Fruit fly (Drosophila melanogaster) whole organism, embryonic: Measurements from ENCODE around the gene PIG-Wb.

Experiments used
- Adf1 ChIP-seq: fragments of 200-800 bp; sonication (Bioruptor generic); IDR thresholded peaks from 2 replicates; pipeline ENCODE4 v1.3.6; 2022; ENCODE audit warnings: missing biosample characterization, missing genetic modification characterization
- Aef1 ChIP-seq: fragments of 200-800 bp; sonication (Bioruptor generic); IDR thresholded peaks from 3 replicates; pipeline ENCODE4 v1.3.6; 2022; ENCODE audit warnings: missing biosample characterization, missing genetic modification characterization
- Asciz ChIP-seq: fragments of 200-800 bp; sonication (Bioruptor generic); optimal IDR thresholded peaks from 2 replicates; lab custom pipeline; 2017; ENCODE audit warnings: missing biosample characterization, mild to moderate bottlenecking, missing genetic modification characterization, missing genetic modification reagents
- Bteb2 ChIP-seq: fragments of 200-800 bp; sonication (Bioruptor generic); optimal IDR thresholded peaks from 2 replicates; lab custom pipeline; 2016; ENCODE audit warnings: missing biosample characterization, missing genetic modification characterization
- CG10366 ChIP-seq: fragments of 200-800 bp; sonication (Bioruptor generic); IDR thresholded peaks from 2 replicates; pipeline ENCODE4 v1.3.6; 2022; ENCODE audit warnings: missing biosample characterization, missing genetic modification characterization
- CG10431 ChIP-seq: fragments of 200-800 bp; sonication (Bioruptor generic); optimal IDR thresholded peaks from 3 replicates; lab custom pipeline; 2018; ENCODE audit warnings: missing biosample characterization, mild to moderate bottlenecking, missing genetic modification characterization
- CG10654 ChIP-seq: fragments of 200-800 bp; sonication (Bioruptor generic); optimal IDR thresholded peaks from 2 replicates; lab custom pipeline; 2016; ENCODE audit warnings: missing biosample characterization, missing genetic modification characterization
- CG12659 ChIP-seq: fragments of 200-800 bp; sonication (Bioruptor generic); optimal IDR thresholded peaks from 3 replicates; lab custom pipeline; 2017; ENCODE audit warnings: mild to moderate bottlenecking, missing biosample characterization, missing genetic modification reagents, missing genetic modification characterization
- CG13775 ChIP-seq: fragments of 200-800 bp; sonication (Bioruptor generic); optimal IDR thresholded peaks from 3 replicates; lab custom pipeline; 2017; ENCODE audit warnings: missing biosample characterization, mild to moderate bottlenecking, missing genetic modification characterization
- CG13894 ChIP-seq: fragments of 200-800 bp; sonication (Bioruptor generic); optimal IDR thresholded peaks from 3 replicates; lab custom pipeline; 2018; ENCODE audit warnings: missing biosample characterization, mild to moderate bottlenecking, missing genetic modification characterization, moderate library complexity
- CG18599 ChIP-seq: fragments of 200-800 bp; sonication (Bioruptor generic); optimal IDR thresholded peaks from 3 replicates; lab custom pipeline; 2017; ENCODE audit warnings: missing biosample characterization, missing genetic modification characterization, mild to moderate bottlenecking, moderate library complexity, missing genetic modification reagents
- CG2199 ChIP-seq: fragments of 200-800 bp; sonication (Bioruptor generic); IDR thresholded peaks from 3 replicates; pipeline ENCODE4 v1.3.6; 2022; ENCODE audit warnings: missing biosample characterization, missing genetic modification characterization
- CG3065 ChIP-seq: fragments of 200-800 bp; sonication (Bioruptor generic); optimal IDR thresholded peaks from 2 replicates; lab custom pipeline; 2016; ENCODE audit warnings: missing biosample characterization, missing genetic modification characterization
- CG31224 ChIP-seq: fragments of 200-800 bp; sonication (Bioruptor generic); IDR thresholded peaks from 2 replicates; pipeline ENCODE4 v1.3.6; 2022; ENCODE audit warnings: missing biosample characterization, missing genetic modification characterization
- CG32532 ChIP-seq: fragments of 200-800 bp; sonication (Bioruptor generic); IDR thresholded peaks from 2 replicates; pipeline ENCODE4 v1.3.6; 2022; ENCODE audit warnings: missing biosample characterization, missing genetic modification characterization
- CG32767 ChIP-seq: fragments of 200-800 bp; sonication (Bioruptor generic); IDR thresholded peaks from 2 replicates; pipeline ENCODE4 v1.3.6; 2022; ENCODE audit warnings: missing biosample characterization, missing genetic modification characterization
- CG33213 ChIP-seq: fragments of 200-800 bp; sonication (Bioruptor generic); optimal IDR thresholded peaks from 3 replicates; lab custom pipeline; 2016; ENCODE audit warnings: missing biosample characterization, missing genetic modification characterization
- CG34422 ChIP-seq: fragments of 200-800 bp; sonication (Bioruptor generic); IDR thresholded peaks from 3 replicates; pipeline ENCODE4 v1.3.6; 2022; ENCODE audit warnings: missing biosample characterization, missing genetic modification characterization
- CG3847 ChIP-seq: fragments of 200-800 bp; sonication (Bioruptor generic); IDR thresholded peaks from 2 replicates; pipeline ENCODE4 v1.3.6; 2022; ENCODE audit warnings: missing biosample characterization, missing genetic modification characterization
- CG4282 ChIP-seq: fragments of 200-800 bp; sonication (Bioruptor generic); optimal IDR thresholded peaks from 2 replicates; lab custom pipeline; 2016; ENCODE audit warnings: missing biosample characterization, missing genetic modification characterization
- CG7357 ChIP-seq: fragments of 200-800 bp; sonication (Bioruptor generic); IDR thresholded peaks from 3 replicates; pipeline ENCODE4 v1.3.6; 2022; ENCODE audit warnings: missing biosample characterization, missing genetic modification characterization
- CG7839 ChIP-seq: fragments of 200-800 bp; sonication (Bioruptor generic); optimal IDR thresholded peaks from 3 replicates; lab custom pipeline; 2018; ENCODE audit warnings: missing biosample characterization, mild to moderate bottlenecking, missing genetic modification characterization, moderate library complexity
- CG9215 ChIP-seq: fragments of 200-800 bp; sonication (Bioruptor generic); IDR thresholded peaks from 2 replicates; pipeline ENCODE4 v1.3.6; 2022; ENCODE audit warnings: missing biosample characterization, missing genetic modification characterization
- CG9727 ChIP-seq: fragments of 200-800 bp; sonication (Bioruptor generic); optimal IDR thresholded peaks from 3 replicates; lab custom pipeline; 2017; ENCODE audit warnings: missing biosample characterization, mild to moderate bottlenecking, missing genetic modification characterization
- Camta ChIP-seq: fragments of 200-800 bp; sonication (Bioruptor generic); optimal IDR thresholded peaks from 2 replicates; lab custom pipeline; 2016; ENCODE audit warnings: missing biosample characterization, missing genetic modification characterization
- Deaf1 ChIP-seq: fragments of 200-800 bp; optimal IDR thresholded peaks from 3 replicates; lab custom pipeline; 2019; ENCODE audit warnings: missing biosample characterization, mild to moderate bottlenecking, missing genetic modification characterization, moderate library complexity
- Dfd ChIP-seq, 2 experiments: fragments of >200 bp; optimal IDR thresholded peaks; 2 replicates each; lab custom pipeline; 2017; ENCODE audit warnings: missing biosample characterization in 2 of 2, missing genetic modification characterization in 2 of 2
- Dll ChIP-seq: fragments of 200-800 bp; sonication (Bioruptor generic); IDR thresholded peaks from 4 replicates; pipeline ENCODE4 v1.3.6; 2022; ENCODE audit warnings: missing biosample characterization, missing genetic modification characterization; ENCODE audit not compliant: partially characterized antibody
- Fer2 ChIP-seq: fragments of 200-800 bp; sonication (Bioruptor generic); optimal IDR thresholded peaks from 2 replicates; lab custom pipeline; 2018; ENCODE audit warnings: missing biosample characterization, mild to moderate bottlenecking, missing genetic modification characterization, moderate library complexity
- GATAe ChIP-seq: fragments of 200-800 bp; sonication (Bioruptor generic); conservative IDR thresholded peaks from 2 replicates; pipeline ENCODE4 v1.3.6; 2022; ENCODE audit warnings: missing biosample characterization, missing genetic modification characterization
- HHEX ChIP-seq: fragments of 200-800 bp; sonication (Bioruptor generic); optimal IDR thresholded peaks from 3 replicates; lab custom pipeline; 2017; ENCODE audit warnings: missing biosample characterization, mild to moderate bottlenecking, missing genetic modification characterization, missing genetic modification reagents
- Hsf ChIP-seq: fragments of 200-800 bp; sonication (Bioruptor generic); optimal IDR thresholded peaks from 3 replicates; lab custom pipeline; 2016; ENCODE audit warnings: missing biosample characterization, missing genetic modification characterization
- Lpt ChIP-seq: fragments of >200 bp; optimal IDR thresholded peaks from 2 replicates; lab custom pipeline; 2018; ENCODE audit warnings: missing biosample characterization, missing genetic modification characterization
- MBD-R2 ChIP-seq: fragments of 200-800 bp; sonication (Bioruptor generic); IDR thresholded peaks from 2 replicates; pipeline ENCODE4 v1.3.6; 2022; ENCODE audit warnings: missing biosample characterization, missing genetic modification characterization
- MTF-1 ChIP-seq: fragments of 200-800 bp; sonication (Bioruptor generic); optimal IDR thresholded peaks from 2 replicates; lab custom pipeline; 2018; ENCODE audit warnings: missing biosample characterization, mild to moderate bottlenecking, missing genetic modification characterization, borderline replicate concordance
- Oli ChIP-seq: fragments of 200-800 bp; sonication (Bioruptor generic); optimal IDR thresholded peaks from 2 replicates; lab custom pipeline; 2018; ENCODE audit warnings: missing biosample characterization, mild to moderate bottlenecking, missing genetic modification characterization, moderate library complexity
- Tbp ChIP-seq: fragments of >200 bp; optimal IDR thresholded peaks from 2 replicates; lab custom pipeline; 2018; ENCODE audit warnings: missing biosample characterization, missing genetic modification characterization
- abd-A ChIP-seq: fragments of 200-800 bp; sonication (Bioruptor generic); optimal IDR thresholded peaks from 3 replicates; lab custom pipeline; 2019; ENCODE audit warnings: missing biosample characterization, mild to moderate bottlenecking, missing genetic modification characterization, moderate library complexity
- ac ChIP-seq: fragments of 200-800 bp; sonication (Bioruptor generic); optimal IDR thresholded peaks from 3 replicates; lab custom pipeline; 2017; ENCODE audit warnings: missing biosample characterization, mild to moderate bottlenecking, missing genetic modification characterization
- bab2 ChIP-seq: fragments of 200-800 bp; sonication (Bioruptor generic); optimal IDR thresholded peaks from 2 replicates; lab custom pipeline; 2016; ENCODE audit warnings: missing biosample characterization, missing genetic modification characterization
- corto ChIP-seq: fragments of 200-800 bp; sonication (Bioruptor generic); optimal IDR thresholded peaks from 2 replicates; lab custom pipeline; 2016; ENCODE audit warnings: missing biosample characterization, mild to moderate bottlenecking, missing genetic modification characterization, moderate library complexity
- grn ChIP-seq: fragments of 200-800 bp; sonication (Bioruptor generic); optimal IDR thresholded peaks from 3 replicates; lab custom pipeline; 2017; ENCODE audit warnings: missing biosample characterization, missing genetic modification characterization
- jigr1 ChIP-seq: fragments of 200-800 bp; sonication (Bioruptor generic); IDR thresholded peaks from 3 replicates; pipeline ENCODE4 v1.3.6; 2022; ENCODE audit warnings: missing biosample characterization, missing genetic modification characterization
- lab ChIP-seq: fragments of 200-800 bp; sonication (Bioruptor generic); optimal IDR thresholded peaks from 3 replicates; lab custom pipeline; 2017; ENCODE audit warnings: missing biosample characterization, missing genetic modification characterization, mild to moderate bottlenecking, moderate library complexity, missing genetic modification reagents
- lola ChIP-seq, 3 experiments: fragments of >200 bp in 2 of 3; fragments of 200-800 bp in 1 of 3; sonication (Bioruptor generic) in 1 of 3; optimal IDR thresholded peaks; 2 replicates each; lab custom pipeline; 2017 to 2019; ENCODE audit warnings: missing biosample characterization in 3 of 3, missing genetic modification characterization in 3 of 3, mild to moderate bottlenecking in 1 of 3, moderate library complexity in 1 of 3
- onecut ChIP-seq: fragments of 200-800 bp; sonication (Bioruptor generic); IDR thresholded peaks from 2 replicates; pipeline ENCODE4 v1.3.6; 2022; ENCODE audit warnings: missing biosample characterization, missing genetic modification characterization
- pho ChIP-seq: fragments of 200-800 bp; sonication (Bioruptor generic); optimal IDR thresholded peaks from 2 replicates; lab custom pipeline; 2016; ENCODE audit warnings: missing biosample characterization, missing genetic modification characterization
- slou ChIP-seq: fragments of 200-800 bp; sonication (Bioruptor generic); optimal IDR thresholded peaks from 3 replicates; lab custom pipeline; 2016; ENCODE audit warnings: missing biosample characterization, missing genetic modification characterization
- usp ChIP-seq: fragments of >200 bp; optimal IDR thresholded peaks from 2 replicates; lab custom pipeline; 2017; ENCODE audit warnings: missing biosample characterization, missing genetic modification characterization
- zfh2 ChIP-seq: fragments of 200-800 bp; sonication (Bioruptor generic); optimal IDR thresholded peaks from 2 replicates; lab custom pipeline; 2016; ENCODE audit warnings: missing biosample characterization, missing genetic modification characterization

Gene PIG-Wb

DNA sequence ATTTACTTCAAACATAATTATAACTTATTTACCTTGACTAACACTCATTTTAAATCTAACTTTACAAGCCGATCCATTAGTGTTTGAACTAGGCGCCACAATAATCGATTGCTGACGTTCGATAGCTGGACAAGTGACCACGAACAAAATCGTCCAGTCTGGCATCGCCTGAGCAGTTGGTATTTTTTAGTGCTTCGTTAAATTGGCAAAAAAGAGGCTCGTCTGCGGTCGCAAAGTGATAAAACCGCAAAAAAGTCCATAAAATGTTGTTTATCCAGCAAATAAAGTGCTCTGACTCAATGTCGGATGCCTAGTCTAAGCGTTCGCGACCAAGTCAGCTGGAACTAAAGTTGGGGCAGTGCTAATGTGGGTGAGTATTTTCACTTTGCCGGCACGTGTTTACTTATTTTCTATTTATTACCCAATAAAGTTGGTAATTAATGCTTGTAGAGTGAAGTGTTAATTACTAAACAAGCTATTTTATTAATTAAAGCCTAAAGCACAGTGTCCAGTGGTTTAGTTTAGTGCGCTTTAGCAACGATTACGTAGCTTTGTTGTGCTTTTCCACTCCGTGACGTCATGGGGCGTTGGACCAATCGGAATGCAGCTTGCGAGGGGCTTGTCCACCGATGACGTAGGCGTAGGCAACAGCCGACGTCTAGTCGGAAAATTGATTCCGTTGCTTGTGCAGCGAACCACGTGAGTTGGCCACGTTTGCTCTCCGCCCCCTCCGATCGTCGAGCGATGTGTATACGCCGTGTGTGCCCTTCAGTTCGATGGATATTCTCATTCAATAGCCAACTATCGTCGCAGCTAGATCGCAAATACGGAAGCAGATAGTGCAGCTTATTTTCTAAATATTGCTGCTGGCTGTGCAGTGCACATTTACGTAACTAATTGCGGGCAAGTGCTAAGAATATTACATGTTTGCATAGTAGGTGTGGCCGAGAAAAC is 746 bp upstream of the PIG-Wb start, which contains the start of gene Gk2 (continued):
- TF ChIP-seq usp (GFP tag; lab: Kevin White, UChicago), result no peak
- TF ChIP-seq Bteb2 (GFP tag; lab: Kevin White, UChicago), result no peak
- peak; percentile 40 for TF ChIP-seq CG3847 (GFP tag; lab: Robert Waterston, UW)
- no peak for TF ChIP-seq CG32532 (GFP tag; lab: Robert Waterston, UW)
- TF ChIP-seq corto (GFP tag; lab: Kevin White, UChicago), result no peak
- TF ChIP-seq CG13894 (tag; lab: Kevin White, UChicago), result peak; percentile 23
- TF ChIP-seq lab, result no peak
- TF ChIP-seq Dll (GFP tag; lab: Robert Waterston, UW), result peak; percentile 55; the same call in 3 of the 4 replicates
- TF ChIP-seq zfh2 (GFP tag; lab: Kevin White, UChicago), result no peak
- no peak for TF ChIP-seq CG10366 (GFP tag; lab: Robert Waterston, UW)
- no peak for TF ChIP-seq GATAe (GFP tag; lab: Robert Waterston, UW)
- no peak for TF ChIP-seq CG18599 (GFP tag; lab: Kevin White, UChicago)
- TF ChIP-seq ac (GFP tag; lab: Kevin White, UChicago), result no peak
- TF ChIP-seq CG7357 (GFP tag; lab: Robert Waterston, UW), result no peak
- TF ChIP-seq Lpt (GFP tag; lab: Kevin White, UChicago), result no peak
- no peak for TF ChIP-seq Adf1 (GFP tag; lab: Robert Waterston, UW)
- TF ChIP-seq CG2199 (GFP tag; lab: Robert Waterston, UW), result no peak
- no peak for TF ChIP-seq CG34422 (GFP tag; lab: Robert Waterston, UW)
- no peak for TF ChIP-seq HHEX (GFP tag; lab: Kevin White, UChicago)
- no peak for TF ChIP-seq CG7839
- TF ChIP-seq slou (GFP tag; lab: Kevin White, UChicago), result no peak
- TF ChIP-seq CG13775 (GFP tag; lab: Kevin White, UChicago), result no peak
- no peak for TF ChIP-seq Dfd (GFP tag; optimal IDR thresholded peaks at IDR 0.05; lab: Kevin White, UChicago)
- TF ChIP-seq CG10654, result no peak
- TF ChIP-seq bab2 (GFP tag; lab: Kevin White, UChicago), result no peak
- TF ChIP-seq CG31224, result no peak
- TF ChIP-seq CG9215, result no peak
- peak; percentile 13 for TF ChIP-seq CG12659 (GFP tag; lab: Kevin White, UChicago)
- TF ChIP-seq abd-A (tag; lab: Kevin White, UChicago), result peak; percentile 17
- TF ChIP-seq CG4282, result no peak
- TF ChIP-seq CG32767 (GFP tag; lab: Robert Waterston, UW), result no peak
- TF ChIP-seq CG3065 (GFP tag; lab: Kevin White, UChicago), result no peak
- TF ChIP-seq Camta, result no peak
- TF ChIP-seq Tbp (GFP tag; lab: Kevin White, UChicago), result no peak
- TF ChIP-seq Hsf (GFP tag; lab: Kevin White, UChicago), result no peak
- no peak for TF ChIP-seq onecut
- no peak for TF ChIP-seq Aef1 (GFP tag; lab: Robert Waterston, UW)
- no peak for TF ChIP-seq CG10431 (GFP tag; lab: Kevin White, UChicago)
- TF ChIP-seq Asciz (GFP tag; lab: Kevin White, UChicago), result no peak
- TF ChIP-seq pho (GFP tag; lab: Kevin White, UChicago), result no peak
- no peak for TF ChIP-seq CG9727 (GFP tag; lab: Kevin White, UChicago)
- no peak for TF ChIP-seq Fer2
- no peak for TF ChIP-seq jigr1 (GFP tag; lab: Robert Waterston, UW)
- TF ChIP-seq Deaf1 (tag; lab: Kevin White, UChicago), result peak; percentile 47
- peak; percentile 38 for TF ChIP-seq MBD-R2 (GFP tag; lab: Robert Waterston, UW)
- no peak for TF ChIP-seq lola (GFP tag; optimal IDR thresholded peaks at IDR 0.05; lab: Kevin White, UChicago)
- no peak for TF ChIP-seq MTF-1 (GFP tag; lab: Kevin White, UChicago)
- peak; percentile 28 for TF ChIP-seq CG33213 (GFP tag; lab: Kevin White, UChicago)
- TF ChIP-seq Oli (tag; lab: Kevin White, UChicago), result no peak
- no peak for TF ChIP-seq grn
